Fruit fly (Drosophila melanogaster) S2 (cell line): ENCODE data around the gene CG31097.

Experiments used
- CG8478 ChIP-seq: fragments of >200 bp; optimal IDR thresholded peaks from 2 replicates; lab custom pipeline; 2018
- CTCF ChIP-seq, 2 experiments: fragments of >200 bp; optimal IDR thresholded peaks; 2 replicates each; lab custom pipeline; 2018

dm6 chr3R:25265589-25266201 is 31.9 kb downstream of the CG31097 start, which contains the start of the genes GlnRS and RIOK2:
- TF ChIP-seq CTCF (optimal IDR thresholded peaks at IDR 0.05; lab: Kevin White, UChicago): peak; percentile 0 to 51
- no peak for TF ChIP-seq CG8478 (lab: Kevin White, UChicago)
